Fruit fly (Drosophila melanogaster) Kc167 (cell line): ENCODE results near the gene CG7080.

Source experiments
- insv ChIP-seq: fragments of >200 bp; optimal IDR thresholded peaks from 3 replicates; lab custom pipeline; 2018; ENCODE audit warnings: missing external identifiers
- psq ChIP-seq: fragments of >200 bp; optimal IDR thresholded peaks from 2 replicates; lab custom pipeline; 2017; ENCODE audit warnings: missing external identifiers
- ttk ChIP-seq: sonication (Bioruptor generic); optimal IDR thresholded peaks from 2 replicates; lab custom pipeline; 2017; ENCODE audit warnings: missing external identifiers

DNA sequence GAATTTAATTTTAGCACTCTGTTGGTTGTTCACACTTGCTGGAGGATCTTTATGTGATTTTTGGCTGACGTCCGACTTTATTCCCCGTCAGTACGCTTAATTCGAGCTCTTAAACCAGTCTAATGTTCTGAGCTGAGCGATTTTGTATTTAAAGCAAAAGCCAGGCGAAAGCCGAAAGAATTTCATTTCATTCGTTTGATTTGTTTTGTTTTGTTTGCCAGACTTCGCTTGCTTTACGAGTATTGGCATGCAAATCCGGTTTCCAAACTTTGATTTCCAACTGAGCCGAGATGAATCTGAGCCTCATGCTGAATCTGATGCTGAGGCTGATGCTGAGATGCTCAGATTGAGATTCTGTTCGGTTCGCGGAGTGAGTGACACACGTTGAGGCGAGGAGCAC is 5.0 kb downstream of the CG7080 start, which contains the start of gene CG5391:
- TF ChIP-seq insv (lab: Kevin White, UChicago): no peak
- TF ChIP-seq psq (lab: Kevin White, UChicago): no peak
- no peak for TF ChIP-seq ttk
